Fruit fly (Drosophila melanogaster): Measurements from ENCODE around the gene CG3081.

Gene CG3081

DNA sequence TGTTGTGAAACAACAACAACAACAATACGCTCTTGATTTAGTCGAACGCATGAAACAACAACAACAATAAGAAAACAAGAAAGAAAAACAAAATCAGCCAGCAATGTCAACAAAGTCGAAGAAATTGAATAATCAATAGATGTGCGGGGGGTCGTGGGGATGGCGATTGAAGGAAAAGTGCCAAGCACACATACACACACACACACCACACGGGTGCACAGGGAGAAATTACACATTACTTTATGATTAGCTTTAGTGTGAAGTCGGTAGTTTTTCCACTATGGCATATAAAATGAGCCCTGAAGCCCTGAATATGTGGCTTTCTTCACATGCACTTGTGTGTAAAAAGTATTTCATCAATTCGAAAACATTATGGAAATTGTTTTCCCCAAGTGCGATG is 49.2 kb upstream of the CG3081 start (continued):
- TF ChIP-seq CG12104 (GFP tag; optimal IDR thresholded peaks at IDR 0.05) (no peak), onecut (GFP tag; IDR thresholded peaks at IDR 0.05) (peak; percentile 76), Sox102F (GFP tag; optimal IDR thresholded peaks at IDR 0.05) (peak; percentile 5), CG17385 (GFP tag; optimal IDR thresholded peaks at IDR 0.05) (no peak)

DNA sequence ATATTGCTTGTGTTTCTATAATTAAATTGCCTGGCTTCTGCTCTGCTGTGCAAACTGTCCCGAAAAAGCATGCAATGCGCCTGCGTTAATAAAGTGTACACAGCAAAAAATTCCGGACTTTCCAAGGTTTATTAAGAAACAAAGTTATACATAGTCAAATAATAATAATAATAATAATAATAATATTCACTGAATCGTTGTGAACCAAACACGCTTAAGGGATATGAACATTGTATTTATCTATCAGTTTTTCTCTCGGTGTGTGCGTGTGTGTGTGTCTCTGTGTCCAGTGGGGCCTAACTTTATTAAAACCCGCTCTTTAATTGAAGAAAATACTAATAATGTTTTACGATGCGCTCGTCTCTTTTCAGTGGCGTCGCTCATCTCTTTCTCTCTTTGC is 47.4 kb upstream of the CG3081 start:
- TF ChIP-seq CG32532 (GFP tag; IDR thresholded peaks at IDR 0.05) (peak; percentile 62; the same call in 1 of the 2 replicates), Nf-YA (GFP tag; IDR thresholded peaks at IDR 0.05) (no peak), CG15073 (GFP tag; optimal IDR thresholded peaks at IDR 0.05) (no peak), ERR (GFP tag; optimal IDR thresholded peaks at IDR 0.05) (no peak), CG9727 (GFP tag; optimal IDR thresholded peaks at IDR 0.05) (peak; percentile 30), CG34224 (GFP tag; IDR thresholded peaks at IDR 0.05; ENCODE audit: partially characterized antibody) (no peak), CG11085 (GFP tag; IDR thresholded peaks at IDR 0.05) (0 out of 2 replicates have a peak, but pooled peaks have one; percentile 26), CG17829 (tag; optimal IDR thresholded peaks at IDR 0.05) (peak; percentile 11), br (optimal IDR thresholded peaks at IDR 0.05) (no peak), salm (tag; optimal IDR thresholded peaks at IDR 0.05) (no peak), CG17359 (tag; optimal IDR thresholded peaks at IDR 0.05) (peak; percentile 38), Hand (GFP tag; optimal IDR thresholded peaks at IDR 0.05) (peak; percentile 31), CG6689 (GFP tag; IDR thresholded peaks at IDR 0.05) (peak; percentile 20; the same call in 1 of the 2 replicates), CG3163 (GFP tag; optimal IDR thresholded peaks at IDR 0.05) (no peak), sob (GFP tag; IDR thresholded peaks at IDR 0.05) (peak; percentile 34; the same call in 1 of the 2 replicates), mam (GFP tag; optimal IDR thresholded peaks at IDR 0.05) (no peak), CG11504 (tag; optimal IDR thresholded peaks at IDR 0.05) (peak; percentile 56), CG9817 (tag; optimal IDR thresholded peaks at IDR 0.05) (peak; percentile 20), Fer3 (tag; optimal IDR thresholded peaks at IDR 0.05) (peak; percentile 14), CG30403 (GFP tag; optimal IDR thresholded peaks at IDR 0.05) (peak; percentile 22), CG6254 (GFP tag; optimal IDR thresholded peaks at IDR 0.05) (no peak), Oli (tag; optimal IDR thresholded peaks at IDR 0.05) (peak; percentile 20), CoRest (tag; optimal IDR thresholded peaks at IDR 0.05) (peak; percentile 7), CG3995 (GFP tag; optimal IDR thresholded peaks at IDR 0.05) (no peak), CG2678 (tag; optimal IDR thresholded peaks at IDR 0.05) (peak; percentile 56), wdn (GFP tag; IDR thresholded peaks at IDR 0.05) (no peak), sens (GFP tag) (no peak), CG11695 (GFP tag; IDR thresholded peaks at IDR 0.05) (0 out of 3 replicates have a peak, but pooled peaks have one; percentile 26), CG12071 (GFP tag; optimal IDR thresholded peaks at IDR 0.05) (no peak), lab (GFP tag; optimal IDR thresholded peaks at IDR 0.05) (peak; percentile 81), CG30431 (GFP tag; optimal IDR thresholded peaks at IDR 0.05) (peak; percentile 7), CG2116 (GFP tag; optimal IDR thresholded peaks at IDR 0.05) (no peak), Dp (GFP tag; optimal IDR thresholded peaks at IDR 0.05) (no peak), CG11723 (GFP tag; optimal IDR thresholded peaks at IDR 0.05) (no peak), Rfx (GFP tag; IDR thresholded peaks at IDR 0.05) (peak; percentile 54), run (tag; optimal IDR thresholded peaks at IDR 0.05) (no peak), NfI (GFP tag; optimal IDR thresholded peaks at IDR 0.05) (peak; percentile 41), Sox102F (GFP tag; optimal IDR thresholded peaks at IDR 0.05) (peak; percentile 53), CG6791 (GFP tag; IDR thresholded peaks at IDR 0.05; ENCODE audit: partially characterized antibody) (no peak), Pdp1 (GFP tag; optimal IDR thresholded peaks at IDR 0.05) (no peak), CG10267 (tag; optimal IDR thresholded peaks at IDR 0.05) (peak; percentile 23), CG7839 (tag; optimal IDR thresholded peaks at IDR 0.05) (peak; percentile 49), slbo (GFP tag; IDR thresholded peaks at IDR 0.05) (peak; percentile 49), fd96Cb (tag; optimal IDR thresholded peaks at IDR 0.05) (peak; percentile 15), Hr51 (GFP tag; optimal IDR thresholded peaks at IDR 0.05) (peak in 1 of 2 experiments; percentile 37)

All from whole organism, embryonic.